Fruit fly (Drosophila melanogaster): ENCODE data around the gene Ranbp21.

The Ranbp21 gene

dm6 chrX:19640707-19641248 lies 11.3 kb downstream of the Ranbp21 start:
- TF ChIP-seq foxo (GFP tag; optimal IDR thresholded peaks at IDR 0.05) (no peak), Dfd (GFP tag; optimal IDR thresholded peaks at IDR 0.05) (no peak), Rel (GFP tag; optimal IDR thresholded peaks at IDR 0.05) (no peak), Rel (tag; optimal IDR thresholded peaks at IDR 0.05) (peak; percentile 98), sv (GFP tag; optimal IDR thresholded peaks at IDR 0.05) (no peak), sage (GFP tag; optimal IDR thresholded peaks at IDR 0.05) (no peak), Mio (GFP tag; optimal IDR thresholded peaks at IDR 0.05) (no peak), tai (GFP tag; optimal IDR thresholded peaks at IDR 0.05) (no peak), Myc (optimal IDR thresholded peaks at IDR 0.05) (peak; percentile 50), Jra (GFP tag; optimal IDR thresholded peaks at IDR 0.05) (no peak), usp (GFP tag; optimal IDR thresholded peaks at IDR 0.05) (no peak), woc (GFP tag; optimal IDR thresholded peaks at IDR 0.05) (no peak)

dm6 chrX:19638328-19638940 lies 13.6 kb downstream of the Ranbp21 start, which contains the start of gene Rcd-1:
Gene Rcd-1, plus strand, starts transcription at chrX:19638767.
- TF ChIP-seq Rel (GFP tag; optimal IDR thresholded peaks at IDR 0.05) (no peak), Rel (tag; optimal IDR thresholded peaks at IDR 0.05) (no peak), Vsx2 (GFP tag; optimal IDR thresholded peaks at IDR 0.05; ENCODE audit: partially characterized antibody) (no peak), psq (GFP tag; optimal IDR thresholded peaks at IDR 0.05) (no peak), Dif (GFP tag; optimal IDR thresholded peaks at IDR 0.05; ENCODE audit: partially characterized antibody) (no peak), foxo (GFP tag; optimal IDR thresholded peaks at IDR 0.05) (no peak)

dm6 chrX:19637434-19638327 lies 14.4 kb downstream of the Ranbp21 start:
- no peak for TF ChIP-seq fru (GFP tag; optimal IDR thresholded peaks at IDR 0.05)
- TF ChIP-seq Dif (GFP tag; optimal IDR thresholded peaks at IDR 0.05; ENCODE audit: partially characterized antibody): peak; percentile 15
- peak; percentile 61 for TF ChIP-seq Abd-B (GFP tag; optimal IDR thresholded peaks at IDR 0.05)
- TF ChIP-seq CrebA (GFP tag; optimal IDR thresholded peaks at IDR 0.05; ENCODE audit: borderline replicate concordance): no peak
- TF ChIP-seq br (GFP tag; optimal IDR thresholded peaks at IDR 0.05): no peak
- peak; percentile 0 for TF ChIP-seq h (GFP tag; optimal IDR thresholded peaks at IDR 0.05)
- peak; percentile 99 for TF ChIP-seq N (GFP tag; optimal IDR thresholded peaks at IDR 0.05)

dm6 chrX:19637002-19637420 lies 15.1 kb downstream of the Ranbp21 start:
- TF ChIP-seq psq (GFP tag; optimal IDR thresholded peaks at IDR 0.05) (peak; percentile 79), Myc (optimal IDR thresholded peaks at IDR 0.05) (peak; percentile 52), Hr78 (GFP tag; optimal IDR thresholded peaks at IDR 0.05) (no peak), dsf (GFP tag; optimal IDR thresholded peaks at IDR 0.05; ENCODE audit: borderline replicate concordance) (no peak), br (GFP tag; optimal IDR thresholded peaks at IDR 0.05) (peak; percentile 13), Abd-B (GFP tag; optimal IDR thresholded peaks at IDR 0.05) (no peak), dl (GFP tag; optimal IDR thresholded peaks at IDR 0.05; ENCODE audit: insufficient read depth in 1 of 2, partially characterized antibody in 2 of 2) (peak in 1 of 2 experiments; percentile 58), fru (GFP tag; optimal IDR thresholded peaks at IDR 0.05) (peak; percentile 27), rgr (GFP tag; optimal IDR thresholded peaks at IDR 0.05) (peak; percentile 33), usp (GFP tag; optimal IDR thresholded peaks at IDR 0.05) (no peak), Hnf4 (GFP tag; optimal IDR thresholded peaks at IDR 0.05) (no peak), Dif (GFP tag; optimal IDR thresholded peaks at IDR 0.05; ENCODE audit: partially characterized antibody) (peak; percentile 78), OdsH (GFP tag; optimal IDR thresholded peaks at IDR 0.05) (no peak), foxo (GFP tag; optimal IDR thresholded peaks at IDR 0.05) (peak in 1 of 2 experiments; percentile 21), h (GFP tag; optimal IDR thresholded peaks at IDR 0.05) (peak; percentile 43), CG9705 (GFP tag; optimal IDR thresholded peaks at IDR 0.05) (no peak), Sp1 (GFP tag; optimal IDR thresholded peaks at IDR 0.05) (peak; percentile 16), Rel (GFP tag; optimal IDR thresholded peaks at IDR 0.05) (no peak), Rel (tag; optimal IDR thresholded peaks at IDR 0.05) (peak; percentile 32)

Measured in whole organism, wandering third instar larva.